Worm (Caenorhabditis elegans) whole organism, L2 larva: ENCODE results near the gene T26H8.4.

Experiments used
- C34F6.9 ChIP-seq: fragments of 150-350 bp; optimal IDR thresholded peaks from 2 replicates; lab custom pipeline; 2014; ENCODE audit warnings: missing biosample characterization, missing genetic modification characterization
- F13H6.1 ChIP-seq: sonication (generic microtip); optimal IDR thresholded peaks from 2 replicates; lab custom pipeline; 2016; ENCODE audit warnings: missing genetic modification characterization, missing compliant biosample characterization
- R02D3.7 ChIP-seq: fragments of 150-350 bp; optimal IDR thresholded peaks from 2 replicates; lab custom pipeline; 2014; ENCODE audit warnings: missing biosample characterization, missing genetic modification characterization
- Y55F3AM.14 ChIP-seq: fragments of 200-800 bp; sonication (Bioruptor generic); optimal IDR thresholded peaks from 2 replicates; lab custom pipeline; 2018; ENCODE audit warnings: mild to moderate bottlenecking, missing genetic modification characterization, missing compliant biosample characterization
- ZK546.5 ChIP-seq: sonication (generic microtip); optimal IDR thresholded peaks from 2 replicates; lab custom pipeline; 2017; ENCODE audit warnings: missing biosample characterization, missing genetic modification characterization
- alr-1 ChIP-seq: fragments of 150-350 bp; optimal IDR thresholded peaks from 2 replicates; lab custom pipeline; 2014; ENCODE audit warnings: missing biosample characterization, missing genetic modification characterization
- aly-2 ChIP-seq: fragments of 150-350 bp; optimal IDR thresholded peaks from 2 replicates; lab custom pipeline; 2014; ENCODE audit warnings: missing biosample characterization, missing genetic modification characterization
- ama-1 ChIP-seq: fragments of 150-350 bp; optimal IDR thresholded peaks from 2 replicates; lab custom pipeline; 2018; ENCODE audit warnings: inconsistent platforms
- blmp-1 ChIP-seq: sonication (generic microtip); optimal IDR thresholded peaks from 2 replicates; lab custom pipeline; 2017; ENCODE audit warnings: missing genetic modification characterization, mild to moderate bottlenecking, missing compliant biosample characterization, antibody characterized with exemption, moderate library complexity; ENCODE audit not compliant: insufficient read depth
- ceh-16 ChIP-seq: fragments of 150-350 bp; optimal IDR thresholded peaks from 2 replicates; lab custom pipeline; 2014; ENCODE audit warnings: missing biosample characterization, missing genetic modification characterization
- ceh-82 ChIP-seq: fragments of 150-350 bp; optimal IDR thresholded peaks from 2 replicates; lab custom pipeline; 2014; ENCODE audit warnings: missing biosample characterization, missing genetic modification characterization
- dmd-4 ChIP-seq: sonication (generic microtip); optimal IDR thresholded peaks from 2 replicates; lab custom pipeline; 2017; ENCODE audit warnings: missing biosample characterization, missing genetic modification characterization
- egl-27 ChIP-seq: sonication (generic microtip); optimal IDR thresholded peaks from 3 replicates; lab custom pipeline; 2017; ENCODE audit warnings: missing biosample characterization, missing genetic modification reagents, missing genetic modification characterization
- elt-1 ChIP-seq: fragments of 150-350 bp; optimal IDR thresholded peaks from 2 replicates; lab custom pipeline; 2014; ENCODE audit warnings: missing biosample characterization, missing genetic modification characterization
- elt-3 ChIP-seq: sonication (generic microtip); optimal IDR thresholded peaks from 2 replicates; lab custom pipeline; 2017; ENCODE audit warnings: missing biosample characterization, missing genetic modification characterization
- fos-1 ChIP-seq: fragments of 150-350 bp; optimal IDR thresholded peaks from 2 replicates; lab custom pipeline; 2014; ENCODE audit warnings: missing biosample characterization, missing genetic modification characterization
- lin-11 ChIP-seq: fragments of 150-350 bp; sonication (generic microtip); optimal IDR thresholded peaks from 2 replicates; lab custom pipeline; 2014; ENCODE audit warnings: missing biosample characterization, missing genetic modification characterization, inconsistent platforms, mixed read lengths
- lin-13 ChIP-seq: fragments of 150-350 bp; optimal IDR thresholded peaks from 2 replicates; lab custom pipeline; 2014; ENCODE audit warnings: missing biosample characterization, missing genetic modification reagents, missing genetic modification characterization
- lin-39 ChIP-seq: fragments of 150-350 bp; optimal IDR thresholded peaks from 2 replicates; lab custom pipeline; 2014; ENCODE audit warnings: missing biosample characterization, missing genetic modification reagents, missing genetic modification characterization
- mab-5 ChIP-seq: fragments of 150-350 bp; optimal IDR thresholded peaks from 2 replicates; lab custom pipeline; 2014; ENCODE audit warnings: missing biosample characterization, missing genetic modification characterization
- mbf-1 ChIP-seq: sonication (generic microtip); optimal IDR thresholded peaks from 2 replicates; lab custom pipeline; 2017; ENCODE audit warnings: missing biosample characterization, missing genetic modification characterization
- nhr-11 ChIP-seq: fragments of 150-350 bp; optimal IDR thresholded peaks from 2 replicates; lab custom pipeline; 2014; ENCODE audit warnings: missing biosample characterization, missing genetic modification characterization
- nhr-12 ChIP-seq: fragments of 150-350 bp; optimal IDR thresholded peaks from 2 replicates; lab custom pipeline; 2014; ENCODE audit warnings: missing biosample characterization, missing genetic modification characterization
- nhr-129 ChIP-seq: fragments of 150-350 bp; optimal IDR thresholded peaks from 2 replicates; lab custom pipeline; 2014; ENCODE audit warnings: missing biosample characterization, missing genetic modification characterization
- nhr-21 ChIP-seq: fragments of 150-350 bp; optimal IDR thresholded peaks from 2 replicates; lab custom pipeline; 2014; ENCODE audit warnings: missing biosample characterization, missing genetic modification characterization
- nhr-23 ChIP-seq: fragments of 150-350 bp; optimal IDR thresholded peaks from 2 replicates; lab custom pipeline; 2014; ENCODE audit warnings: missing biosample characterization, missing genetic modification reagents, missing genetic modification characterization
- nhr-6 ChIP-seq: fragments of 150-350 bp; optimal IDR thresholded peaks from 2 replicates; lab custom pipeline; 2014; ENCODE audit warnings: missing biosample characterization, missing genetic modification characterization
- sem-4 ChIP-seq: fragments of 150-350 bp; optimal IDR thresholded peaks from 2 replicates; lab custom pipeline; 2014; ENCODE audit warnings: missing biosample characterization, missing genetic modification reagents, missing genetic modification characterization
- skn-1 ChIP-seq: sonication (generic microtip); optimal IDR thresholded peaks from 2 replicates; lab custom pipeline; 2017; ENCODE audit warnings: missing biosample characterization, missing genetic modification characterization
- sma-3 ChIP-seq: sonication (generic microtip); optimal IDR thresholded peaks from 2 replicates; lab custom pipeline; 2016; ENCODE audit warnings: missing genetic modification reagents, missing genetic modification characterization, missing compliant biosample characterization
- sma-9 ChIP-seq, 2 experiments: fragments of 150-350 bp in 1 of 2; sonication (generic microtip) in 1 of 2; optimal IDR thresholded peaks; 2 replicates each; lab custom pipeline; 2014 to 2016; ENCODE audit warnings: missing genetic modification characterization in 2 of 2, mild to moderate bottlenecking in 1 of 2, missing biosample characterization in 1 of 2, missing compliant biosample characterization in 1 of 2, missing genetic modification reagents in 1 of 2, moderate library complexity in 1 of 2
- unc-55 ChIP-seq: fragments of 150-350 bp; sonication (generic microtip); optimal IDR thresholded peaks from 3 replicates; lab custom pipeline; 2014; ENCODE audit warnings: missing biosample characterization, missing genetic modification reagents, missing genetic modification characterization
- unc-62 ChIP-seq: fragments of 150-350 bp; optimal IDR thresholded peaks from 2 replicates; lab custom pipeline; 2014; ENCODE audit warnings: missing biosample characterization, missing genetic modification reagents, missing genetic modification characterization
- zag-1 ChIP-seq: fragments of 150-350 bp; optimal IDR thresholded peaks from 2 replicates; lab custom pipeline; 2014; ENCODE audit warnings: missing biosample characterization, missing genetic modification characterization
- ztf-1 ChIP-seq: fragments of 200-800 bp; sonication (Bioruptor generic); conservative IDR thresholded peaks from 2 replicates; pipeline ENCODE4 v1.3.6; 2022; ENCODE audit warnings: missing genetic modification characterization, missing compliant biosample characterization
- ztf-11 ChIP-seq: sonication (generic microtip); optimal IDR thresholded peaks from 2 replicates; lab custom pipeline; 2017; ENCODE audit warnings: missing biosample characterization, missing genetic modification characterization
- ztf-4 ChIP-seq: fragments of 150-350 bp; optimal IDR thresholded peaks from 2 replicates; lab custom pipeline; 2014; ENCODE audit warnings: missing biosample characterization, missing genetic modification characterization

The T26H8.4 gene

ce11 chrV:15315827-15316527, 9.3 kb upstream of the T26H8.4 start, which contains the start of the genes srt-22 and nhr-246:
Gene srt-22 (minus strand): TSS chrV:15315927.
Gene nhr-246 (plus strand): TSS chrV:15316477.
- TF ChIP-seq aly-2: no peak
- no peak for TF ChIP-seq ama-1 (lab: Kevin White, UChicago)
- TF ChIP-seq skn-1 (tag; lab: Kevin White, UChicago): no peak
- TF ChIP-seq nhr-11: no peak
- TF ChIP-seq lin-13 (GFP tag; lab: Kevin White, UChicago): no peak
- no peak for TF ChIP-seq C34F6.9
- TF ChIP-seq unc-62 (GFP tag; lab: Kevin White, UChicago): no peak
- TF ChIP-seq dmd-4 (tag; lab: Kevin White, UChicago): no peak
- no peak for TF ChIP-seq elt-1 (tag; lab: Kevin White, UChicago)
- TF ChIP-seq sma-9 (GFP tag; optimal IDR thresholded peaks at IDR 0.05; lab: Kevin White, UChicago): no peak
- TF ChIP-seq sma-9 (tag; optimal IDR thresholded peaks at IDR 0.05; lab: Kevin White, UChicago): no peak
- no peak for TF ChIP-seq lin-39 (tag; lab: Kevin White, UChicago)
- TF ChIP-seq F13H6.1 (tag; lab: Kevin White, UChicago): no peak
- no peak for TF ChIP-seq nhr-6 (tag; lab: Kevin White, UChicago)
- TF ChIP-seq sem-4 (tag; lab: Kevin White, UChicago): no peak
- no peak for TF ChIP-seq nhr-12
- TF ChIP-seq lin-11 (tag; lab: Kevin White, UChicago): no peak
- TF ChIP-seq fos-1 (tag; lab: Kevin White, UChicago): no peak
- no peak for TF ChIP-seq nhr-21 (tag; lab: Kevin White, UChicago)
- no peak for TF ChIP-seq ceh-16

DNA sequence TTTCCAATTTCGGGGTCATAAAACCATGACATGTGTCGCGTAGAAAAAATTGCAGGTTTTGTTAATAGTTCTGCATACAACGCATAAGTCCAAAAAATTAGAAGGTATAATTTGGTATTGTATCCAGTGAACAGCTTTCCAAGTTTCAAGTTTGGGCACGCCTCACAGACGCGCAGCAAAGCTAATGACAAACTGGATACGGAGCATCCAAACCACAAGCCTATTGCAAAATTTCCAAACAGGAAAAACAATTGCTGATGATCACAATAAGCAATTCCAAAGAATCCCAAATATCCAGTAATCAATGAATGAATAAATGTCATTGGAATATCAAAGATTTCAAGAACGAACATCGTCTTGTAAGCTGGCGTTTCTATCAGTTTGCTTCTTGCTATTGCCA, 6.9 kb upstream of the T26H8.4 start:
- TF ChIP-seq sem-4 (tag; lab: Kevin White, UChicago) (no peak), unc-55 (GFP tag; lab: Kevin White, UChicago) (no peak), zag-1 (no peak), C34F6.9 (no peak), nhr-11 (no peak), unc-62 (GFP tag; lab: Kevin White, UChicago) (no peak), nhr-129 (tag; lab: Kevin White, UChicago) (no peak), fos-1 (tag; lab: Kevin White, UChicago) (no peak), alr-1 (tag; lab: Kevin White, UChicago) (no peak), R02D3.7 (tag; lab: Kevin White, UChicago) (no peak)

DNA sequence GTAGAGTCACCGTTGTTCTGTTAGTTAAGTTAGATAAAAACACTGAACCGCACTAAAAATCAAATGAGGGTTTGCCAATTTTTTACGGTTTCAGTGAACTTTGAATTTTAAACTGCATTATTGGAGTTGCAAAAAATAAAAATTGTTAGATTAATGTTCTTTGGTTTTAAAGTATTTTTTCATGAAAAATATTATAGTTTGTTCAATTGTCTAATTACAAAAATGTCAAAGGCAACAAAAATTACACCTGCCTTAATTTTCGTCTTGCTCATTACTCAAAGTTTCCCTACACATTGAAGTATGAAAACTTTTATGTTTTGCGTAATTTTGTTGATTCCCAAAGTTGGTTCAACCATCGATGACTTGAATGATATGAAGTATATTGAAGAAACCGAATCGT, 4.1 kb upstream of the T26H8.4 start, which contains the start of gene irld-62:
Gene irld-62 (plus strand): TSS at position 301 of the 400 bp plus-strand sequence.
- TF ChIP-seq alr-1 (tag; lab: Kevin White, UChicago): no peak
- TF ChIP-seq elt-3 (tag; lab: Kevin White, UChicago): no peak
- no peak for TF ChIP-seq lin-39 (tag; lab: Kevin White, UChicago)
- no peak for TF ChIP-seq blmp-1 (tag; lab: Kevin White, UChicago)
- TF ChIP-seq ZK546.5: no peak
- TF ChIP-seq sma-3: no peak
- no peak for TF ChIP-seq sem-4 (tag; lab: Kevin White, UChicago)
- TF ChIP-seq nhr-12: no peak
- TF ChIP-seq fos-1 (tag; lab: Kevin White, UChicago): no peak
- no peak for TF ChIP-seq nhr-129 (tag; lab: Kevin White, UChicago)
- no peak for TF ChIP-seq mbf-1 (tag; lab: Kevin White, UChicago)
- TF ChIP-seq ceh-82 (tag; lab: Kevin White, UChicago): no peak
- TF ChIP-seq nhr-23 (tag; lab: Kevin White, UChicago): no peak
- no peak for TF ChIP-seq elt-1 (tag; lab: Kevin White, UChicago)
- TF ChIP-seq egl-27 (tag; lab: Kevin White, UChicago): no peak

ce11 chrV:15309011-15309410, 2.4 kb upstream of the T26H8.4 start, which contains the start of gene srz-10:
Gene srz-10 (minus strand): TSS chrV:15309098.
- TF ChIP-seq ztf-4 (tag; lab: Kevin White, UChicago) (no peak), ztf-1 (GFP tag; lab: Robert Waterston, UW) (no peak), zag-1 (no peak), nhr-23 (tag; lab: Kevin White, UChicago) (no peak), ama-1 (lab: Kevin White, UChicago) (no peak), nhr-11 (no peak), Y55F3AM.14 (no peak), alr-1 (tag; lab: Kevin White, UChicago) (no peak), mab-5 (tag; lab: Kevin White, UChicago) (no peak), lin-13 (GFP tag; lab: Kevin White, UChicago) (no peak), lin-39 (tag; lab: Kevin White, UChicago) (no peak), sma-9 (GFP tag; optimal IDR thresholded peaks at IDR 0.05; lab: Kevin White, UChicago) (no peak), sma-9 (tag; optimal IDR thresholded peaks at IDR 0.05; lab: Kevin White, UChicago) (no peak), sem-4 (tag; lab: Kevin White, UChicago) (no peak), ztf-11 (no peak), R02D3.7 (tag; lab: Kevin White, UChicago) (no peak), unc-62 (GFP tag; lab: Kevin White, UChicago) (no peak), sma-3 (no peak)
